Worm (Caenorhabditis elegans): ENCODE results near the gene EEED8.2.

EEED8.2 gene

ce11 chrII:5416204-5416764 lies at the start of gene EEED8.2:
EEED8.2 (plus strand) TSS chrII:5416714.
- TF ChIP-seq unc-62 (GFP tag; optimal IDR thresholded peaks at IDR 0.05 in 1 of 2) (peak in 1 of 2 experiments; percentile 90), unc-62 (tag; optimal IDR thresholded peaks at IDR 0.05) (no peak), F10B5.3 (tag; optimal IDR thresholded peaks at IDR 0.05) (no peak)

- no peak for TF ChIP-seq nhr-42 (GFP tag; IDR thresholded peaks at IDR 0.05)
- no peak for TF ChIP-seq lin-13 (GFP tag; optimal IDR thresholded peaks at IDR 0.05)
- TF ChIP-seq skn-1 (tag; optimal IDR thresholded peaks at IDR 0.05) = no peak
- TF ChIP-seq unc-130 (GFP tag; optimal IDR thresholded peaks at IDR 0.05) = no peak
- TF ChIP-seq ZK546.5 (tag; optimal IDR thresholded peaks at IDR 0.05) = no peak
- TF ChIP-seq aha-1 (tag) = peak; percentile 3
- TF ChIP-seq nhr-25 (tag; optimal IDR thresholded peaks at IDR 0.05; ENCODE audit: borderline replicate concordance, insufficient read depth) = no peak
Observed at ce11 chrII:5370641-5371040, 45.9 kb upstream of the EEED8.2 start, which contains the start of gene F09E5.12. F09E5.12 (minus strand) TSS chrII:5370741.

- TF ChIP-seq spr-1 (tag; optimal IDR thresholded peaks at IDR 0.05) = peak; percentile 80
- TF ChIP-seq mep-1 (tag; optimal IDR thresholded peaks at IDR 0.05) = peak; percentile 95
- peak; percentile 89 for TF ChIP-seq rbr-2 (tag; optimal IDR thresholded peaks at IDR 0.05)
- no peak for TF ChIP-seq nhr-10 (tag; optimal IDR thresholded peaks at IDR 0.05)
- no peak for TF ChIP-seq ceh-44 (GFP tag; IDR thresholded peaks at IDR 0.05)
- TF ChIP-seq ceh-28 (tag; optimal IDR thresholded peaks at IDR 0.05) = no peak
- TF ChIP-seq arid-1 (GFP tag; conservative IDR thresholded peaks at IDR 0.05) = peak; percentile 54; the same call in 1 of the 2 replicates
- peak; percentile 81 for TF ChIP-seq hlh-30 (tag; optimal IDR thresholded peaks at IDR 0.05; ENCODE audit: insufficient read depth)
- no peak for TF ChIP-seq F26F4.8 (GFP tag; conservative IDR thresholded peaks at IDR 0.05)
- no peak for TF ChIP-seq egl-27 (tag; optimal IDR thresholded peaks at IDR 0.05)
- peak; percentile 48 for TF ChIP-seq zip-2 (tag; optimal IDR thresholded peaks at IDR 0.05)
- TF ChIP-seq nhr-28 (tag; optimal IDR thresholded peaks at IDR 0.05) = peak; percentile 34
- no peak for TF ChIP-seq Y48G9A.11 (GFP tag; IDR thresholded peaks at IDR 0.05)
- TF ChIP-seq unc-39 (tag; optimal IDR thresholded peaks at IDR 0.05) = no peak
- TF ChIP-seq php-3 (GFP tag; IDR thresholded peaks at IDR 0.05) = no peak
- no peak for TF ChIP-seq nhr-41 (GFP tag; IDR thresholded peaks at IDR 0.05)
- TF ChIP-seq ZK546.5 (tag; optimal IDR thresholded peaks at IDR 0.05) = no peak
- TF ChIP-seq lim-7 (GFP tag; IDR thresholded peaks at IDR 0.05) = no peak
- peak; percentile 73 for TF ChIP-seq nhr-25 (tag; optimal IDR thresholded peaks at IDR 0.05; ENCODE audit: borderline replicate concordance, insufficient read depth)
- no peak for TF ChIP-seq F49E8.2 (tag; optimal IDR thresholded peaks at IDR 0.05; ENCODE audit: borderline replicate concordance)
- TF ChIP-seq zfp-2 (tag; optimal IDR thresholded peaks at IDR 0.05) = peak; percentile 23
- peak; percentile 79; the same call in 1 of the 2 replicates for TF ChIP-seq daf-19 (GFP tag; conservative IDR thresholded peaks at IDR 0.05)
- no peak for TF ChIP-seq set-16 (GFP tag; IDR thresholded peaks at IDR 0.05)
- no peak for TF ChIP-seq sdz-12 (GFP tag; optimal IDR thresholded peaks at IDR 0.05)
- TF ChIP-seq unc-62 (GFP tag; optimal IDR thresholded peaks at IDR 0.05 in 1 of 2) = peak in 1 of 2 experiments; percentile 88
- no peak for TF ChIP-seq unc-62 (tag; optimal IDR thresholded peaks at IDR 0.05)
- TF ChIP-seq duxl-1 (tag; optimal IDR thresholded peaks at IDR 0.05; ENCODE audit: poor library complexity) = peak; percentile 58
- no peak for TF ChIP-seq madf-5 (GFP tag; IDR thresholded peaks at IDR 0.05)
- TF ChIP-seq ztf-7 (tag; optimal IDR thresholded peaks at IDR 0.05) = peak; percentile 47
- no peak for TF ChIP-seq lin-1 (GFP tag; IDR thresholded peaks at IDR 0.05)
- TF ChIP-seq madf-9 (GFP tag; conservative IDR thresholded peaks at IDR 0.05) = 0 out of 2 replicates have a peak, but pooled peaks have one; percentile 17
- no peak for TF ChIP-seq attf-4 (tag; optimal IDR thresholded peaks at IDR 0.05)
- no peak for TF ChIP-seq jun-1 (tag; optimal IDR thresholded peaks at IDR 0.05)
- no peak for TF ChIP-seq skn-1 (tag; optimal IDR thresholded peaks at IDR 0.05)
- peak; percentile 9 for TF ChIP-seq Y5F2A.4 (GFP tag; optimal IDR thresholded peaks at IDR 0.05)
- TF ChIP-seq nhr-42 (GFP tag; IDR thresholded peaks at IDR 0.05) = 0 out of 2 replicates have a peak, but pooled peaks have one; percentile 17
- peak; percentile 74 for TF ChIP-seq zfp-3 (GFP tag; conservative IDR thresholded peaks at IDR 0.05)
- no peak for TF ChIP-seq daf-12 (tag; optimal IDR thresholded peaks at IDR 0.05)
- peak; percentile 65 for TF ChIP-seq F10B5.3 (tag; optimal IDR thresholded peaks at IDR 0.05)
- TF ChIP-seq zip-11 (GFP tag; IDR thresholded peaks at IDR 0.05) = no peak
- TF ChIP-seq lin-29 (GFP tag; IDR thresholded peaks at IDR 0.05) = peak; percentile 51; the same call in 1 of the 2 replicates
- peak; percentile 84 for TF ChIP-seq lin-13 (GFP tag; optimal IDR thresholded peaks at IDR 0.05)
Observed at ce11 chrII:5373275-5374047, 43.1 kb upstream of the EEED8.2 start, which contains the start of the genes agt-2 and F09E5.3. agt-2 (minus strand) TSS chrII:5373827. F09E5.3 (plus strand) TSS chrII:5373997.

Measured in whole organism, L4 larva.